Fruit fly (Drosophila melanogaster) whole organism, prepupa: ENCODE data around the gene mRpL10.

Source experiments
- CG11762 ChIP-seq: fragments of 200-800 bp; sonication (Bioruptor generic); optimal IDR thresholded peaks from 3 replicates; lab custom pipeline; 2016; ENCODE audit warnings: missing biosample characterization, missing genetic modification characterization; ENCODE audit not compliant: insufficient read depth
- CG16779 ChIP-seq: fragments of 200-800 bp; sonication (Bioruptor generic); optimal IDR thresholded peaks from 3 replicates; lab custom pipeline; 2017; ENCODE audit warnings: missing biosample characterization, mild to moderate bottlenecking, missing genetic modification characterization
- CG8119 ChIP-seq: fragments of 200-800 bp; sonication (Bioruptor generic); IDR thresholded peaks from 3 replicates; pipeline ENCODE4 v1.3.6; 2022; ENCODE audit warnings: missing biosample characterization, missing genetic modification characterization
- Eip93F ChIP-seq: fragments of 200-800 bp; sonication (Bioruptor generic); optimal IDR thresholded peaks from 2 replicates; lab custom pipeline; 2016; ENCODE audit warnings: missing biosample characterization, mild to moderate bottlenecking, missing genetic modification characterization
- Gug ChIP-seq: fragments of 200-800 bp; sonication (Bioruptor generic); IDR thresholded peaks from 2 replicates; pipeline ENCODE4 v1.3.6; 2022; ENCODE audit warnings: missing biosample characterization, missing genetic modification characterization
- Met ChIP-seq: fragments of 200-800 bp; sonication (Bioruptor generic); optimal IDR thresholded peaks from 3 replicates; lab custom pipeline; 2016; ENCODE audit warnings: missing biosample characterization, missing genetic modification characterization
- Sox102F ChIP-seq: fragments of 200-800 bp; sonication (Bioruptor generic); optimal IDR thresholded peaks from 2 replicates; lab custom pipeline; 2016; ENCODE audit warnings: missing biosample characterization, mild to moderate bottlenecking, missing genetic modification characterization
- fd59A ChIP-seq: fragments of 200-800 bp; sonication (Bioruptor generic); optimal IDR thresholded peaks from 2 replicates; lab custom pipeline; 2017; ENCODE audit warnings: missing biosample characterization, mild to moderate bottlenecking, missing genetic modification characterization, missing genetic modification reagents
- fkh ChIP-seq: fragments of 200-800 bp; sonication (Bioruptor generic); optimal IDR thresholded peaks from 3 replicates; lab custom pipeline; 2017; ENCODE audit warnings: missing biosample characterization, mild to moderate bottlenecking, missing genetic modification characterization, moderate library complexity
- ss ChIP-seq, 2 experiments: fragments of 200-800 bp; sonication (Bioruptor generic); optimal IDR thresholded peaks; 2 replicates in 1 of 2; 3 replicates in 1 of 2; lab custom pipeline; 2017 to 2018; ENCODE audit warnings: mild to moderate bottlenecking in 2 of 2, missing biosample characterization in 2 of 2, missing genetic modification characterization in 2 of 2, moderate library complexity in 1 of 2

DNA sequence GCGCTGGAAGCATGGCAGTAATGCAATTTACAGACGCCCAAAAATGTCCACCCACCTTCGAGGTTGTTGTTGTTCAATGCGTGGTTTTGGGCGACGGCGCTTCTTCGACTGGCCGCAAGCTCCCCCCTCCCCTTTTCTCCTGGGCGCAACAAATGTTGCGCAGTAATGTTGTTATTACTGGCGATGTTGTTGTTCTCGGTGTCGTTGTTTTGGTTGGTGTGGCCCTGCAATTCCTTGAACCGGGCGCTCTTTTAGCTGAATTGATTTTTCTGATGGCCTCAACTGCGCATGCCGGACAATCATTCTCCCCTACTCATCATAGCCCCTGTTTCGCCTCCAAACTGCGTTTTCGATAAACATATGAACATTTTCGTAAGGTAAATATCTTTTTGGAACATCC lies 22.6 kb upstream of the mRpL10 start:
- TF ChIP-seq Gug (GFP tag; lab: Robert Waterston, UW) (no peak), Sox102F (GFP tag; lab: Kevin White, UChicago) (no peak), ss (GFP tag; optimal IDR thresholded peaks at IDR 0.05; lab: Kevin White, UChicago) (no peak), Eip93F (GFP tag; lab: Kevin White, UChicago) (no peak), CG8119 (GFP tag; lab: Robert Waterston, UW) (no peak), CG16779 (no peak), CG11762 (GFP tag; lab: Kevin White, UChicago) (no peak), fd59A (no peak), Met (GFP tag; lab: Kevin White, UChicago) (no peak), fkh (GFP tag; lab: Kevin White, UChicago) (no peak)
